Worm (Caenorhabditis elegans) whole organism, L4 larva: Measurements from ENCODE around the gene R10E4.7.

Source experiments
- D1046.2 ChIP-seq: fragments of 200-800 bp; sonication (Bioruptor generic); IDR thresholded peaks from 2 replicates; pipeline ENCODE4 v1.3.6; 2022; ENCODE audit warnings: missing genetic modification characterization, missing compliant biosample characterization
- F26F4.8 ChIP-seq: fragments of 200-800 bp; sonication (Bioruptor generic); conservative IDR thresholded peaks from 2 replicates; pipeline ENCODE4 v1.3.6; 2022; ENCODE audit warnings: missing genetic modification characterization, missing compliant biosample characterization
- F37D6.2 ChIP-seq: sonication (generic microtip); optimal IDR thresholded peaks from 2 replicates; lab custom pipeline; 2016; ENCODE audit warnings: mild to moderate bottlenecking, missing genetic modification characterization, missing compliant biosample characterization
- F44E2.7 ChIP-seq: fragments of 200-800 bp; sonication (Bioruptor generic); IDR thresholded peaks from 2 replicates; pipeline ENCODE4 v2.1.2; 2022; ENCODE audit warnings: missing genetic modification characterization, missing compliant biosample characterization
- T20F7.1 ChIP-seq: fragments of 200-800 bp; sonication (Bioruptor generic); optimal IDR thresholded peaks from 2 replicates; lab custom pipeline; 2018; ENCODE audit warnings: mild to moderate bottlenecking, missing genetic modification characterization, missing compliant biosample characterization
- aha-1 ChIP-seq: fragments of 150-350 bp; peaks from one replicate; lab custom pipeline; 2014; ENCODE audit warnings: missing biosample characterization, missing genetic modification characterization
- aly-2 ChIP-seq: sonication (generic microtip); optimal IDR thresholded peaks from 2 replicates; lab custom pipeline; 2018; ENCODE audit warnings: missing biosample characterization, missing genetic modification characterization
- ama-1 ChIP-seq: fragments of 150-350 bp; optimal IDR thresholded peaks from 2 replicates; lab custom pipeline; 2014; ENCODE audit warnings: inconsistent platforms, mixed read lengths
- arid-1 ChIP-seq: fragments of 200-800 bp; sonication (Bioruptor generic); conservative IDR thresholded peaks from 2 replicates; pipeline ENCODE4 v1.3.6; 2022; ENCODE audit warnings: missing genetic modification reagents, missing genetic modification characterization, missing compliant biosample characterization
- ceh-28 ChIP-seq: fragments of 150-350 bp; optimal IDR thresholded peaks from 2 replicates; lab custom pipeline; 2014; ENCODE audit warnings: missing biosample characterization, missing genetic modification reagents, missing genetic modification characterization
- ceh-32 ChIP-seq: sonication (generic microtip); optimal IDR thresholded peaks from 2 replicates; lab custom pipeline; 2016; ENCODE audit warnings: mild to moderate bottlenecking, missing genetic modification characterization, missing compliant biosample characterization; ENCODE audit not compliant: poor library complexity
- ceh-44 ChIP-seq: fragments of 200-800 bp; sonication (Bioruptor generic); IDR thresholded peaks from 2 replicates; pipeline ENCODE4 v1.3.6; 2022; ENCODE audit warnings: missing genetic modification reagents, missing genetic modification characterization, missing compliant biosample characterization
- ceh-62 ChIP-seq: sonication (generic microtip); optimal IDR thresholded peaks from 2 replicates; lab custom pipeline; 2017; ENCODE audit warnings: missing biosample characterization, missing genetic modification characterization
- cey-2 ChIP-seq: sonication (generic microtip); optimal IDR thresholded peaks from 3 replicates; lab custom pipeline; 2017; ENCODE audit warnings: missing genetic modification characterization, mild to moderate bottlenecking, missing compliant biosample characterization, antibody characterized with exemption, borderline replicate concordance; ENCODE audit not compliant: insufficient read depth
- daf-12 ChIP-seq: fragments of 150-350 bp; optimal IDR thresholded peaks from 2 replicates; lab custom pipeline; 2014; ENCODE audit warnings: missing biosample characterization, missing genetic modification reagents, missing genetic modification characterization
- dpl-1 ChIP-seq: fragments of 150-350 bp; optimal IDR thresholded peaks from 2 replicates; lab custom pipeline; 2014; ENCODE audit warnings: missing biosample characterization, missing genetic modification reagents, missing genetic modification characterization
- duxl-1 ChIP-seq: sonication (generic microtip); optimal IDR thresholded peaks from 2 replicates; lab custom pipeline; 2016; ENCODE audit warnings: mild to moderate bottlenecking, missing genetic modification characterization, moderate library complexity, missing compliant biosample characterization; ENCODE audit not compliant: poor library complexity
- dve-1 ChIP-seq: sonication (generic microtip); optimal IDR thresholded peaks from 2 replicates; lab custom pipeline; 2017; ENCODE audit warnings: antibody characterized with exemption, mild to moderate bottlenecking, missing genetic modification characterization, missing compliant biosample characterization; ENCODE audit not compliant: insufficient read depth
- egl-43 ChIP-seq: fragments of 200-800 bp; sonication (Bioruptor generic); IDR thresholded peaks from 2 replicates; pipeline ENCODE4 v1.3.6; 2022; ENCODE audit warnings: missing genetic modification reagents, missing genetic modification characterization, missing compliant biosample characterization
- fkh-10 ChIP-seq: fragments of 150-350 bp; optimal IDR thresholded peaks from 2 replicates; lab custom pipeline; 2014; ENCODE audit warnings: missing biosample characterization, missing genetic modification reagents, missing genetic modification characterization
- fos-1 ChIP-seq: fragments of 150-350 bp; optimal IDR thresholded peaks from 2 replicates; lab custom pipeline; 2014; ENCODE audit warnings: missing biosample characterization, missing genetic modification characterization
- hif-1 ChIP-seq, 2 experiments: sonication (generic microtip); optimal IDR thresholded peaks; 2 replicates each; lab custom pipeline; 2016 to 2017; ENCODE audit warnings: missing compliant biosample characterization in 2 of 2, missing genetic modification characterization in 2 of 2, missing genetic modification reagents in 2 of 2, missing genotype in 2 of 2, mild to moderate bottlenecking in 1 of 2
- jun-1 ChIP-seq: fragments of 150-350 bp; optimal IDR thresholded peaks from 2 replicates; lab custom pipeline; 2014; ENCODE audit warnings: missing biosample characterization, missing genetic modification reagents, missing genetic modification characterization
- lin-1 ChIP-seq: fragments of 200-800 bp; sonication (Bioruptor generic); IDR thresholded peaks from 2 replicates; pipeline ENCODE4 v1.3.6; 2022; ENCODE audit warnings: missing genetic modification reagents, missing genetic modification characterization, missing compliant biosample characterization
- lin-13 ChIP-seq: fragments of 150-350 bp; optimal IDR thresholded peaks from 2 replicates; lab custom pipeline; 2014; ENCODE audit warnings: missing biosample characterization, missing genetic modification reagents, missing genetic modification characterization
- lin-15B ChIP-seq: fragments of 150-350 bp; sonication (generic microtip); optimal IDR thresholded peaks from 3 replicates; lab custom pipeline; 2014; ENCODE audit warnings: missing biosample characterization, missing genetic modification characterization
- lin-38 ChIP-seq: fragments of 200-800 bp; sonication (Bioruptor generic); IDR thresholded peaks from 2 replicates; pipeline ENCODE4 v1.3.6; 2022; ENCODE audit warnings: missing genetic modification reagents, missing genetic modification characterization, missing compliant biosample characterization
- lin-39 ChIP-seq: fragments of 150-350 bp; optimal IDR thresholded peaks from 2 replicates; lab custom pipeline; 2014; ENCODE audit warnings: missing biosample characterization, missing genetic modification reagents, missing genetic modification characterization
- lir-3 ChIP-seq: sonication (generic microtip); optimal IDR thresholded peaks from 2 replicates; lab custom pipeline; 2016; ENCODE audit warnings: mild to moderate bottlenecking, missing genetic modification characterization, missing compliant biosample characterization
- madf-5 ChIP-seq, 2 experiments: fragments of 200-800 bp; sonication (Bioruptor generic); IDR thresholded peaks; 2 replicates each; pipeline ENCODE4 v1.3.6; 2022; ENCODE audit warnings: missing compliant biosample characterization in 2 of 2, missing genetic modification characterization in 2 of 2
- madf-9 ChIP-seq: fragments of 200-800 bp; sonication (Bioruptor generic); conservative IDR thresholded peaks from 2 replicates; pipeline ENCODE4 v1.3.6; 2022; ENCODE audit warnings: missing genetic modification reagents, missing genetic modification characterization, missing compliant biosample characterization
- mxl-3 ChIP-seq: fragments of 200-800 bp; sonication (Bioruptor generic); optimal IDR thresholded peaks from 2 replicates; lab custom pipeline; 2018; ENCODE audit warnings: mild to moderate bottlenecking, missing genetic modification characterization, missing compliant biosample characterization
- nhr-102 ChIP-seq: sonication (generic microtip); optimal IDR thresholded peaks from 2 replicates; lab custom pipeline; 2016; ENCODE audit warnings: mild to moderate bottlenecking, missing genetic modification characterization, moderate library complexity, missing compliant biosample characterization
- nhr-11 ChIP-seq: fragments of 150-350 bp; optimal IDR thresholded peaks from 2 replicates; lab custom pipeline; 2014; ENCODE audit warnings: missing biosample characterization, missing genetic modification characterization
- nhr-237 ChIP-seq: sonication (generic microtip); optimal IDR thresholded peaks from 2 replicates; lab custom pipeline; 2017; ENCODE audit warnings: missing biosample characterization, missing genetic modification characterization
- nhr-25 ChIP-seq: sonication (generic microtip); optimal IDR thresholded peaks from 2 replicates; lab custom pipeline; 2017; ENCODE audit warnings: missing genetic modification characterization, mild to moderate bottlenecking, missing compliant biosample characterization, antibody characterized with exemption, moderate library complexity, borderline replicate concordance; ENCODE audit not compliant: insufficient read depth
- nhr-48 ChIP-seq: sonication (generic microtip); optimal IDR thresholded peaks from 2 replicates; lab custom pipeline; 2016; ENCODE audit warnings: mild to moderate bottlenecking, missing genetic modification characterization, missing compliant biosample characterization
- nhr-6 ChIP-seq: fragments of 150-350 bp; optimal IDR thresholded peaks from 2 replicates; lab custom pipeline; 2014; ENCODE audit warnings: missing biosample characterization, missing genetic modification characterization
- nhr-76 ChIP-seq: fragments of 150-350 bp; optimal IDR thresholded peaks from 2 replicates; lab custom pipeline; 2014; ENCODE audit warnings: missing biosample characterization, missing genetic modification characterization
- nhr-77 ChIP-seq: fragments of 150-350 bp; optimal IDR thresholded peaks from 2 replicates; lab custom pipeline; 2014; ENCODE audit warnings: missing biosample characterization, missing genetic modification characterization
- saeg-2 ChIP-seq: fragments of 200-800 bp; sonication (Bioruptor generic); IDR thresholded peaks from 2 replicates; pipeline ENCODE4 v1.3.6; 2022; ENCODE audit warnings: missing genetic modification reagents, missing genetic modification characterization, missing compliant biosample characterization
- set-16 ChIP-seq: fragments of 200-800 bp; sonication (Bioruptor generic); IDR thresholded peaks from 2 replicates; pipeline ENCODE4 v1.3.6; 2022; ENCODE audit warnings: missing genetic modification reagents, missing genetic modification characterization, missing compliant biosample characterization
- skn-1 ChIP-seq: fragments of 150-350 bp; optimal IDR thresholded peaks from 2 replicates; lab custom pipeline; 2014; ENCODE audit warnings: missing biosample characterization, missing genetic modification characterization
- snpc-1.2 ChIP-seq: fragments of 200-800 bp; sonication (Bioruptor generic); IDR thresholded peaks from 2 replicates; pipeline ENCODE4 v1.3.6; 2022; ENCODE audit warnings: missing genetic modification reagents, missing genetic modification characterization, missing compliant biosample characterization
- spr-1 ChIP-seq: sonication (generic microtip); optimal IDR thresholded peaks from 2 replicates; lab custom pipeline; 2016; ENCODE audit warnings: mild to moderate bottlenecking, missing genetic modification characterization, missing compliant biosample characterization
- tag-97 ChIP-seq: fragments of 200-800 bp; sonication (Bioruptor generic); IDR thresholded peaks from 2 replicates; pipeline ENCODE4 v1.3.6; 2022; ENCODE audit warnings: missing genetic modification characterization, missing compliant biosample characterization
- tra-1 ChIP-seq: fragments of 200-800 bp; sonication (Bioruptor generic); IDR thresholded peaks from 2 replicates; pipeline ENCODE4 v1.3.6; 2022; ENCODE audit warnings: missing genetic modification reagents, missing genetic modification characterization, missing compliant biosample characterization
- unc-62 ChIP-seq, 3 experiments: fragments of 150-350 bp in 1 of 3; sonication (generic microtip); optimal IDR thresholded peaks in 2 of 3; peaks in 1 of 3; 1 replicate in 1 of 3; 2 replicates in 2 of 3; lab custom pipeline; 2014 to 2017; ENCODE audit warnings: missing biosample characterization in 3 of 3, missing genetic modification characterization in 3 of 3, missing genetic modification reagents in 3 of 3, missing genotype in 1 of 3
- zfp-3 ChIP-seq: fragments of 200-800 bp; sonication (Bioruptor generic); conservative IDR thresholded peaks from 2 replicates; pipeline ENCODE4 v1.3.6; 2022; ENCODE audit warnings: missing genetic modification reagents, missing genetic modification characterization, missing compliant biosample characterization

R10E4.7 gene

ce11 chrIII:4281955-4282618 is 12.5 kb upstream of the R10E4.7 start (continued):
- TF ChIP-seq aly-2 (tag; lab: Kevin White, UChicago) (no peak), mxl-3 (GFP tag; lab: Kevin White, UChicago) (peak; percentile 99), tra-1 (GFP tag; lab: Robert Waterston, UW) (peak; percentile 98), ceh-62 (no peak), nhr-11 (tag; lab: Kevin White, UChicago) (peak; percentile 98), lir-3 (peak; percentile 82), snpc-1.2 (GFP tag; lab: Robert Waterston, UW) (no peak; the same call in 1 of the 2 replicates), F44E2.7 (GFP tag; lab: Robert Waterston, UW) (no peak), ceh-32 (tag; lab: Kevin White, UChicago) (peak; percentile 90), F26F4.8 (no peak), set-16 (peak; percentile 100), lin-39 (tag; lab: Kevin White, UChicago) (peak; percentile 74), zfp-3 (GFP tag; lab: Robert Waterston, UW) (peak; percentile 91), ceh-28 (tag; lab: Kevin White, UChicago) (peak; percentile 62), F37D6.2 (tag; lab: Kevin White, UChicago) (peak; percentile 97), duxl-1 (tag; lab: Kevin White, UChicago) (peak; percentile 81), arid-1 (GFP tag; lab: Robert Waterston, UW) (peak; percentile 87), fkh-10 (peak; percentile 86), T20F7.1 (GFP tag; lab: Kevin White, UChicago) (peak; percentile 88), madf-5 (GFP tag; IDR thresholded peaks at IDR 0.05; lab: Robert Waterston, UW) (peak in 1 of 2 experiments; percentile 39; a peak in 1 of 4 replicates), nhr-25 (tag; lab: Kevin White, UChicago) (peak; percentile 83), unc-62 (GFP tag; optimal IDR thresholded peaks at IDR 0.05 in 1 of 2; lab: Kevin White, UChicago) (peak in 1 of 2 experiments; percentile 100), unc-62 (tag; optimal IDR thresholded peaks at IDR 0.05; lab: Kevin White, UChicago) (peak; percentile 72), jun-1 (tag; lab: Kevin White, UChicago) (peak; percentile 90), lin-15B (tag; lab: Kevin White, UChicago) (peak; percentile 25), madf-9 (GFP tag; lab: Robert Waterston, UW) (peak; percentile 99), hif-1 (tag; optimal IDR thresholded peaks at IDR 0.05; lab: Kevin White, UChicago) (peak; percentile 90 to 96), nhr-6 (tag; lab: Kevin White, UChicago) (peak; percentile 29), ama-1 (no peak), dpl-1 (GFP tag; lab: Kevin White, UChicago) (peak; percentile 78), nhr-102 (peak; percentile 98), cey-2 (tag; lab: Kevin White, UChicago) (peak; percentile 82), skn-1 (no peak), dve-1 (tag; lab: Kevin White, UChicago) (peak; percentile 99), nhr-48 (tag; lab: Kevin White, UChicago) (peak; percentile 99), fos-1 (tag; lab: Kevin White, UChicago) (peak; percentile 86), nhr-237 (tag; lab: Kevin White, UChicago) (peak; percentile 57), egl-43 (GFP tag; lab: Robert Waterston, UW) (peak; percentile 96), ceh-44 (GFP tag; lab: Robert Waterston, UW) (0 out of 2 replicates have a peak, but pooled peaks have one; percentile 5), saeg-2 (GFP tag; lab: Robert Waterston, UW) (peak; percentile 98), lin-38 (GFP tag; lab: Robert Waterston, UW) (peak; percentile 85), nhr-77 (peak; percentile 90), D1046.2 (GFP tag; lab: Robert Waterston, UW) (peak; percentile 9; the same call in 1 of the 2 replicates), daf-12 (tag; lab: Kevin White, UChicago) (no peak), spr-1 (peak; percentile 96), aha-1 (peak; percentile 100), nhr-76 (peak; percentile 58), tag-97 (0 out of 2 replicates have a peak, but pooled peaks have one; percentile 10), lin-13 (peak; percentile 90), lin-1 (GFP tag; lab: Robert Waterston, UW) (peak; percentile 99)
